Worm (Caenorhabditis elegans) whole organism, L4/young adult: ENCODE results near the gene F32E10.5.

Experiments used
- W03F9.2 ChIP-seq: fragments of 150-350 bp; optimal IDR thresholded peaks from 2 replicates; lab custom pipeline; 2014; ENCODE audit warnings: missing biosample characterization, missing genetic modification characterization
- dao-5 ChIP-seq: sonication (generic microtip); optimal IDR thresholded peaks from 2 replicates; lab custom pipeline; 2016; ENCODE audit warnings: missing genotype, missing genetic modification characterization, moderate library complexity, missing compliant biosample characterization
- him-1 ChIP-seq: sonication (generic microtip); optimal IDR thresholded peaks from 2 replicates; lab custom pipeline; 2016; ENCODE audit warnings: missing genotype, missing genetic modification reagents, missing genetic modification characterization, missing compliant biosample characterization

- TF ChIP-seq dao-5 (tag; lab: Kevin White, UChicago) (no peak), W03F9.2 (no peak), him-1 (tag; lab: Kevin White, UChicago) (peak; percentile 65)
Measured at ce11 chrIV:7619261-7619660, 41.1 kb upstream of the F32E10.5 start.
